Worm (Caenorhabditis elegans): ENCODE results near the gene clec-184.

Gene clec-184

DNA sequence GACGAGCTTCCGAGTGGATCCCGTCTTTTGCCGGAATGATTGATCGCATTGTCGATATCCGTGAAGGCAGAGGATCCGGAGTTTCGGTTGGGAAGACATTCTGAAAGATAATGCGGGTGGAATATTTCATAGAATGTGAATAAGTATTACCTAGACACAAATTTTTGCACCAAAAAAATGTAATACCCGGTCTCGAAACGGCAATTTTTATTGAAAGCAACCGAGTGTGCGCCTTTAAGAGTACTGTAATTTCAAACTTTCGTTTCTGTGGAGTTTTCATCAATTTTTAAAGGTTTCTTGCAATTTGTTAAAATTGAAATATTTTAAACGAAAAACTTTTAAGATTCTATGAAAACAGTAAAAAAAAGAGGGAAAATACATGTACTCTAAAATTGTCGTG, 11.5 kb downstream of the clec-184 start, which contains the start of gene C25G4.2:
Gene C25G4.2 (minus strand): TSS at position 100 of the 400 bp plus-strand sequence.
- no peak for TF ChIP-seq dve-1 (tag; optimal IDR thresholded peaks at IDR 0.05)

DNA sequence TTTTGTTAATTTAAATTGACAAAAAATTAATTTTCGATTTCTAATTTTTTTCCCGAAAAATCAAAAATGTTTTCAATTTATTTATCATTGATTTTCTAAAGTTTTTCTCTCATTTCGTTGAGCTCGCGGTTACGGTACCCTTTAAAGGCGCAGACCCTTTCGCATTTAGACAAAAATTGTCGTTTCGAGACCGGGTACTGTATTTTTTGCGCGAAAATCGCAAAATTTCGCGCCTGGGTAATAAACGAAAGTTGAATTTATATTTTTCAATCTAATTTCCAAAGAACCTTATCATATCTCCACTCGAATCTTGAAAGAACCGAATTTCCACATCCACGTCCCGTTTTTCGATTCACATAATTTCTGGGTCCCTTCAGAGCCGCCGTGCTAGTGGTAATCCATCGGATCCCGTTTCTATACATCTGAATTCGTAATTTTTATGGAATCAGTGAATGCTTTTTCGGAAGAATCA, 13.1 kb downstream of the clec-184 start, which contains the start of gene C25G4.3:
Gene C25G4.3 (minus strand): TSS at position 422 of the 472 bp plus-strand sequence.
- TF ChIP-seq nfya-1 (tag; optimal IDR thresholded peaks at IDR 0.05) (no peak), elt-4 (tag; optimal IDR thresholded peaks at IDR 0.05) (no peak), nhr-232 (tag; optimal IDR thresholded peaks at IDR 0.05) (no peak), ceh-22 (tag; optimal IDR thresholded peaks at IDR 0.05) (no peak), pros-1 (tag; optimal IDR thresholded peaks at IDR 0.05) (no peak), che-1 (tag; optimal IDR thresholded peaks at IDR 0.05) (no peak), pag-3 (tag; optimal IDR thresholded peaks at IDR 0.05; ENCODE audit: borderline replicate concordance) (no peak), lin-11 (tag; optimal IDR thresholded peaks at IDR 0.05) (no peak), Y22D7AL.16 (tag; optimal IDR thresholded peaks at IDR 0.05) (no peak), hlh-15 (tag; optimal IDR thresholded peaks at IDR 0.05) (no peak)

DNA sequence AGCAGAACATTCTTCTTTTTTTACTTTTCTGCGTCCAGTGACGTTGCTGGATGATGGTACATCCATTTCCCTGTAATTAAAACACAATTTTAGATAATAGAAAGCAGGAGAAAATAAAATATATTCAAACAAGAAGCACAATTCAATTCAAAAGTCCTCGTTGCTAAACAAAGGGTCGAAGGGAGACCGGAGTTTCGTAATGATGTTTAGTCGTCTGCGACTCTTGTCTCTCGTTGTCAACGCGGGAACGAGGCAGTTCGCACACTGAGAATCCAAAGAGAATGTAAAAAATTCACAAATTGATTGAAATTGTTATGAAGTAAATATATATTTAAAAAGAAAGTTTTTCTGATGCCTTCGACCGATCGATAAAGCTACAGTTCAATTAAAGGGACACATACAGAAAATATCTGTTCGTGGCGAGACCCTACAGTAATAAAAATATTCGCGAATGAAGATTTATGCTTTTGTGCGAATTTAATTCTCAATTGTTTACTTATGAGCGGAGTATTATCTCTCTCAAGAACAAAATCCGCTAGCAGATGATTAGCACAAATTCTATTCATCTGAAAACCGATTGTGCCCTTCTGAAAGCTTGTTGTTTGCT, 18.9 kb downstream of the clec-184 start, which contains the start of gene dpy-26:
Gene dpy-26 (minus strand): TSS at position 111 of the 607 bp plus-strand sequence.
- no peak for TF ChIP-seq ceh-9 (tag; optimal IDR thresholded peaks at IDR 0.05)
- peak; percentile 27 for TF ChIP-seq nfya-1 (tag; optimal IDR thresholded peaks at IDR 0.05)
- peak; percentile 55 for TF ChIP-seq unc-42 (tag; optimal IDR thresholded peaks at IDR 0.05)
- no peak for TF ChIP-seq pros-1 (tag; optimal IDR thresholded peaks at IDR 0.05)

DNA sequence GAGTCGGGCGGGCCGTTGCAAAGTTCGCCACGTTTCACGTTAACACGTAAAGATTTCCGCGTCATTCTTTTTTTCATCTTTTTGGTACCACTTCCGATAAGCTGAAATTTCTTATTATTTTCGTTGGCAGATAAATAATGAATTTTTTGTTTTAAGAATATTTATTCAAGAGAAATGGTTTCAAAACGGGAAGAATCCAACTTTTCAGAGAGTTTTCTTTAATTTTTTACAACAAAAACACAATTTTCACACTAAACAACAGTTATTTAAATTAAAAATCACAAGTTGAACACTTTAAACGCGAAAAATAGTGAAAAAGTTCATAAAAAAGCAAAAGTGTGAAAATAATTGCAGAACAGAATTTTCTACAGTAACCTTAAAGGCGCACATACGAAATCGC, 21.7 kb downstream of the clec-184 start, which contains the start of gene spe-44:
Gene spe-44 (minus strand): TSS at position 101 of the 400 bp plus-strand sequence.
- no peak for TF ChIP-seq fkh-6 (tag; optimal IDR thresholded peaks at IDR 0.05)
- no peak for TF ChIP-seq odd-2 (tag; optimal IDR thresholded peaks at IDR 0.05)
- no peak for TF ChIP-seq ceh-6 (GFP tag; optimal IDR thresholded peaks at IDR 0.05)
- no peak for TF ChIP-seq ceh-31 (tag; optimal IDR thresholded peaks at IDR 0.05)
- TF ChIP-seq C08G9.2 (tag; optimal IDR thresholded peaks at IDR 0.05) = no peak

DNA sequence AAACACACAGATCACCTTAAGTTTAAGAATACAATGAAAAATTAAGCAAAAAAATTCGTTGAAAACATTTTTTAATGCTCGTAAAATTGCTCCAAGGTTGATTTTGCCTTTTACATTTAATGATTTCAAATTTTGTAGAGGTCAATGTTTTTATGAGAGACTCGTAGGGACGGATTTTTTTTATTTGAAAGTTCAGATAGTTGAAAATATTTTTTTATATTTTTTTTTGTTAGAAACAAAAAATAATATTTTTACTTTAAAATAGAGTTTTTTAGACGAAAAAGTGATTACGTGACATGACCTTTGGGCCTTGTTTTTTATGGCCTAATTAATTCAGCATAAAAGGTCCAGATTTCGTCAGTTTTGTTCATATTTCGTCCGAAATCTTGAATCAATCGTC, 22.3 kb downstream of the clec-184 start, which contains the start of gene smz-1:
Gene smz-1 (plus strand): TSS at position 301 of the 400 bp plus-strand sequence.
- TF ChIP-seq che-1 (tag; optimal IDR thresholded peaks at IDR 0.05) (no peak), ceh-24 (tag; optimal IDR thresholded peaks at IDR 0.05) (no peak), gmeb-2 (tag; optimal IDR thresholded peaks at IDR 0.05) (no peak), nhr-232 (tag; optimal IDR thresholded peaks at IDR 0.05) (no peak), syd-9 (tag; optimal IDR thresholded peaks at IDR 0.05) (no peak), ceh-19 (GFP tag; optimal IDR thresholded peaks at IDR 0.05) (no peak), ceh-6 (GFP tag; optimal IDR thresholded peaks at IDR 0.05) (no peak)

DNA sequence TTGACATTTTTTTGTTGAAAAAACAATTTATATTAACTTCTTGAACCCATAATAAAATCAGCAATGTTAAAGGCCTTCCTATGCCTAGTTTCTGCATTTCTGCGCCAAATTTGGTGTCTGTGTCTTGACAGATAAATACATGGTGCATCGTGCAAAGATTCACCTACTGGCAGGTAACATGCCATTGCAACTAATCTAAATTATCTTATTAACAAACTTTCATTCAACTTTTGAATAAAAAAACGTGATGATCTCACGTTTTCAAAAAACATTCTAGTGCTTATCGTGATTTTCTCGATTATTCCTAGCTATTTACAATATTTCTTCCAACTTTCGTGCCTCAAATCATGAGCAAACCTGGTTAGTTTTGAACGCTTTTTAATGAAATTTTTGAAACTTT, 24.2 kb downstream of the clec-184 start, which contains the start of gene C25G4.7:
Gene C25G4.7 (plus strand): TSS at position 301 of the 400 bp plus-strand sequence.
- TF ChIP-seq madf-2 (tag; optimal IDR thresholded peaks at IDR 0.05) (no peak), gmeb-2 (tag; optimal IDR thresholded peaks at IDR 0.05) (no peak)

DNA sequence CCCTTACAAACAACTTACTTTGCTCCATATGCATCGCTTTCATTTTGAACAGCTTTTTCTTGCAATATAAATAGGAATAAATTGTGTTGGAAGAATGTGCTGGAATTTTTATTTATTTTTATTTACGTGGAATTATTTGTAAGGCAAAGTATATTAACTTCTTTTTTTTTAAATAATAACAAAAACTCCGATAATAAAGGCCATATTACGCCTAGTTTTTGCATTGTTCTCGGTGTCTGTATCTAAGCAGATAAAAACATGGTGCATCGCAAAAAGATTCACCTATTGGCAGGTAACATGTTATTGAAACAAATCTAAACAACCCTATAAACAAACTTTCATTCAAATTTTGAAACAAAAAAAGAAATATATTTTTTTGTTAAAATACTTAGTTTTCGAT, 30.9 kb downstream of the clec-184 start, which contains the start of gene C25G4.8:
Gene C25G4.8 (minus strand): TSS at position 101 of the 400 bp plus-strand sequence.
- TF ChIP-seq odd-2 (tag; optimal IDR thresholded peaks at IDR 0.05) (no peak), ceh-30 (tag; optimal IDR thresholded peaks at IDR 0.05) (no peak), che-1 (tag; optimal IDR thresholded peaks at IDR 0.05) (no peak), ahr-1 (tag; optimal IDR thresholded peaks at IDR 0.05) (no peak), nhr-232 (tag; optimal IDR thresholded peaks at IDR 0.05) (no peak), unc-3 (GFP tag; conservative IDR thresholded peaks at IDR 0.05) (no peak), unc-3 (tag; optimal IDR thresholded peaks at IDR 0.05) (no peak), gmeb-2 (tag; optimal IDR thresholded peaks at IDR 0.05) (no peak)
